Worm (Caenorhabditis elegans) whole organism, mixed stage, embryonic: ENCODE measurements around the gene E04F6.9.

Experiments
- M03D4.4 ChIP-seq: sonication (generic microtip); optimal IDR thresholded peaks from 2 replicates; lab custom pipeline; 2017; ENCODE audit warnings: mild to moderate bottlenecking, missing genetic modification characterization, missing compliant biosample characterization
- bed-3 ChIP-seq: fragments of 200-800 bp; sonication (Bioruptor generic); optimal IDR thresholded peaks from 3 replicates; lab custom pipeline; 2018; ENCODE audit warnings: mild to moderate bottlenecking, missing genetic modification characterization, moderate library complexity, missing compliant biosample characterization
- blmp-1 ChIP-seq: fragments of 150-350 bp; optimal IDR thresholded peaks from 2 replicates; lab custom pipeline; 2014; ENCODE audit warnings: missing biosample characterization, missing genetic modification characterization
- ceh-39 ChIP-seq: fragments of 150-350 bp; optimal IDR thresholded peaks from 2 replicates; lab custom pipeline; 2014; ENCODE audit warnings: missing biosample characterization, missing genetic modification characterization
- ceh-43 ChIP-seq: fragments of 200-800 bp; sonication (Bioruptor generic); optimal IDR thresholded peaks from 2 replicates; lab custom pipeline; 2018; ENCODE audit warnings: mild to moderate bottlenecking, missing genetic modification characterization, moderate library complexity, missing compliant biosample characterization
- ceh-83 ChIP-seq: fragments of 200-800 bp; sonication (Bioruptor generic); optimal IDR thresholded peaks from 2 replicates; lab custom pipeline; 2018; ENCODE audit warnings: mild to moderate bottlenecking, missing genetic modification characterization, missing compliant biosample characterization
- ces-1 ChIP-seq: fragments of 150-350 bp; optimal IDR thresholded peaks from 2 replicates; lab custom pipeline; 2014; ENCODE audit warnings: missing biosample characterization, missing genetic modification reagents, missing genetic modification characterization
- cnd-1 ChIP-seq: fragments of 200-800 bp; sonication (Bioruptor generic); optimal IDR thresholded peaks from 2 replicates; lab custom pipeline; 2018; ENCODE audit warnings: mild to moderate bottlenecking, missing genetic modification characterization, missing compliant biosample characterization
- drap-1 ChIP-seq: fragments of 200-800 bp; sonication (Bioruptor generic); optimal IDR thresholded peaks from 3 replicates; lab custom pipeline; 2018; ENCODE audit warnings: mild to moderate bottlenecking, missing genetic modification characterization, missing compliant biosample characterization
- elt-1 ChIP-seq: sonication (generic microtip); optimal IDR thresholded peaks from 2 replicates; lab custom pipeline; 2017; ENCODE audit warnings: missing genetic modification characterization, mild to moderate bottlenecking, missing compliant biosample characterization, antibody characterized with exemption, moderate library complexity, borderline replicate concordance; ENCODE audit not compliant: insufficient read depth
- elt-3 ChIP-seq: fragments of 150-350 bp; optimal IDR thresholded peaks from 2 replicates; lab custom pipeline; 2014; ENCODE audit warnings: missing biosample characterization, missing genetic modification characterization
- flh-1 ChIP-seq: fragments of 200-800 bp; sonication (Bioruptor generic); optimal IDR thresholded peaks from 2 replicates; lab custom pipeline; 2018; ENCODE audit warnings: mild to moderate bottlenecking, missing genetic modification characterization, moderate library complexity, missing compliant biosample characterization
- ham-2 ChIP-seq: fragments of 200-800 bp; sonication (Bioruptor generic); optimal IDR thresholded peaks from 2 replicates; lab custom pipeline; 2018; ENCODE audit warnings: mild to moderate bottlenecking, missing genetic modification characterization, missing compliant biosample characterization
- hlh-1 ChIP-seq: fragments of 150-350 bp; optimal IDR thresholded peaks from 2 replicates; lab custom pipeline; 2014; ENCODE audit warnings: missing biosample characterization, missing genetic modification reagents, missing genetic modification characterization
- lin-13 ChIP-seq: fragments of 150-350 bp; optimal IDR thresholded peaks from 2 replicates; lab custom pipeline; 2014; ENCODE audit warnings: missing biosample characterization, missing genetic modification characterization
- lin-32 ChIP-seq: fragments of 200-800 bp; sonication (Bioruptor generic); optimal IDR thresholded peaks from 2 replicates; lab custom pipeline; 2018; ENCODE audit warnings: mild to moderate bottlenecking, missing genetic modification characterization, missing compliant biosample characterization
- lsy-2 ChIP-seq: fragments of 150-350 bp; optimal IDR thresholded peaks from 2 replicates; lab custom pipeline; 2014; ENCODE audit warnings: missing biosample characterization, missing genetic modification characterization
- mab-5 ChIP-seq: fragments of 150-350 bp; optimal IDR thresholded peaks from 2 replicates; lab custom pipeline; 2014; ENCODE audit warnings: missing biosample characterization, missing genetic modification characterization
- mep-1 ChIP-seq: fragments of 150-350 bp; optimal IDR thresholded peaks from 2 replicates; lab custom pipeline; 2017; ENCODE audit warnings: missing biosample characterization, missing genetic modification reagents, missing genetic modification characterization, inconsistent platforms
- mls-2 ChIP-seq: sonication (generic microtip); optimal IDR thresholded peaks from 2 replicates; lab custom pipeline; 2016; ENCODE audit warnings: mild to moderate bottlenecking, missing genetic modification characterization, moderate library complexity, missing compliant biosample characterization
- nhr-12 ChIP-seq: fragments of 150-350 bp; optimal IDR thresholded peaks from 2 replicates; lab custom pipeline; 2014; ENCODE audit warnings: missing biosample characterization, missing genetic modification characterization
- nhr-2 ChIP-seq: fragments of 150-350 bp; optimal IDR thresholded peaks from 2 replicates; lab custom pipeline; 2014; ENCODE audit warnings: missing biosample characterization, missing genetic modification characterization
- nhr-237 ChIP-seq: fragments of 150-350 bp; optimal IDR thresholded peaks from 2 replicates; lab custom pipeline; 2014; ENCODE audit warnings: missing biosample characterization, missing genetic modification characterization
- nhr-28 ChIP-seq: fragments of 150-350 bp; optimal IDR thresholded peaks from 2 replicates; lab custom pipeline; 2014; ENCODE audit warnings: missing biosample characterization, missing genetic modification characterization
- nhr-76 ChIP-seq: sonication (generic microtip); optimal IDR thresholded peaks from 2 replicates; lab custom pipeline; 2017; ENCODE audit warnings: missing biosample characterization, missing genetic modification characterization
- pha-4 ChIP-seq: fragments of 150-350 bp; optimal IDR thresholded peaks from 2 replicates; lab custom pipeline; 2018; ENCODE audit warnings: missing biosample characterization, missing genetic modification reagents, missing genetic modification characterization
- sem-2 ChIP-seq: fragments of 200-800 bp; sonication (Bioruptor generic); optimal IDR thresholded peaks from 2 replicates; lab custom pipeline; 2018; ENCODE audit warnings: mild to moderate bottlenecking, missing genetic modification characterization, missing compliant biosample characterization
- snpc-4 ChIP-seq: fragments of 150-350 bp; optimal IDR thresholded peaks from 2 replicates; lab custom pipeline; 2014; ENCODE audit warnings: missing biosample characterization, missing genetic modification characterization
- sptf-1 ChIP-seq: sonication (generic microtip); optimal IDR thresholded peaks from 2 replicates; lab custom pipeline; 2017; ENCODE audit warnings: mild to moderate bottlenecking, missing genetic modification characterization, moderate library complexity, missing compliant biosample characterization
- tbx-8 ChIP-seq: fragments of 200-800 bp; sonication (Bioruptor generic); optimal IDR thresholded peaks from 2 replicates; lab custom pipeline; 2018; ENCODE audit warnings: mild to moderate bottlenecking, missing genetic modification characterization, moderate library complexity, missing compliant biosample characterization
- unc-120 ChIP-seq: sonication (generic microtip); optimal IDR thresholded peaks from 2 replicates; lab custom pipeline; 2017; ENCODE audit warnings: missing genetic modification characterization, missing compliant biosample characterization; ENCODE audit not compliant: poor library complexity, severe bottlenecking
- unc-39 ChIP-seq: fragments of 150-350 bp; optimal IDR thresholded peaks from 2 replicates; lab custom pipeline; 2014; ENCODE audit warnings: missing biosample characterization, missing genetic modification characterization
- unc-62 ChIP-seq: fragments of 150-350 bp; optimal IDR thresholded peaks from 2 replicates; lab custom pipeline; 2014; ENCODE audit warnings: missing biosample characterization, missing genetic modification reagents, missing genetic modification characterization
- zip-8 ChIP-seq: fragments of 150-350 bp; optimal IDR thresholded peaks from 2 replicates; lab custom pipeline; 2014; ENCODE audit warnings: missing biosample characterization, missing genetic modification characterization
- ztf-11 ChIP-seq: fragments of 150-350 bp; optimal IDR thresholded peaks from 2 replicates; lab custom pipeline; 2014; ENCODE audit warnings: missing biosample characterization, missing genetic modification characterization

The E04F6.9 gene

DNA sequence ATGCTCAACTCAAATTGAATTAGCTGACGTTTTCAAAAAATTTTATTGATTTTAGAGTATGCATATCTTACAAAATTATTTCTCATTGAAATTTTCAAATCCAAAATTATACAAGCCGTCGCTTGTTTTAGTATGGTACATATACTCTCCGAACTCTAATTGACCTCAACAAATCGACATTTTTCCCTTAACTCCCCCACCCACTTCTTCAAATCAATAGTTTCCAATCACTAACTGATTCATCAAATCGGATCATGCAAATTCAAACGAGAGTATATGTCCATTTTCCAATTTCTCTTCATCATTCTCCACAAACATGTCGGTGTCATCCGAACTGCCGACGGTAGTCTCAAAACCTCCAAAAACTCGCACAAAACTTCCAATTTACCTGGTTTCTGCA lies 22.8 kb downstream of the E04F6.9 start, which contains the start of gene E04F6.4:
Gene E04F6.4 (plus strand): TSS at position 301 of the 400 bp plus-strand sequence.
- no peak for TF ChIP-seq ces-1 (GFP tag; lab: Kevin White, UChicago)

DNA sequence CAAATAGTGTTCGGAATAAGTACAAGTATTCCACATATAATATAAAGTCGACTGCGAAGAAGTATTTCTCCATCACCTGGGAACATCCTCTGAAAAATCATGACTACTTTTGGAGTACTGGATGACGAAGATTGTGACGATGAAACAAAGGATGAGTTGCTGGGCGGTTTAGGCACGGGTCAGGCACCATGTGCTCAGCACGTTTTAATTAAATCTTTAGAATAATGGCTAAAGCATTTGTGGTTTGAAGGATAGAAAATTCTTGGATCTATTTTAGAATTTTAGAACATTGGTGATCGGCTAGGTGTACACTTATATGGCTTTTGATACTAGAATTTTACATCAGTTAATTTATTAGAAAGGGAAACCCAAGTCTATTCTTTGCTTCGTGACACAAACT lies 24.8 kb downstream of the E04F6.9 start, which contains the start of gene C27H5.6:
Gene C27H5.6 (minus strand): TSS at position 101 of the 400 bp plus-strand sequence.
- TF ChIP-seq snpc-4 (tag; lab: Kevin White, UChicago) (no peak), flh-1 (GFP tag; lab: Kevin White, UChicago) (no peak), elt-3 (tag; lab: Kevin White, UChicago) (no peak), mep-1 (tag; lab: Kevin White, UChicago) (no peak), bed-3 (no peak), elt-1 (no peak)
- TF ChIP-seq, all 35 proteins: peak for 0

DNA sequence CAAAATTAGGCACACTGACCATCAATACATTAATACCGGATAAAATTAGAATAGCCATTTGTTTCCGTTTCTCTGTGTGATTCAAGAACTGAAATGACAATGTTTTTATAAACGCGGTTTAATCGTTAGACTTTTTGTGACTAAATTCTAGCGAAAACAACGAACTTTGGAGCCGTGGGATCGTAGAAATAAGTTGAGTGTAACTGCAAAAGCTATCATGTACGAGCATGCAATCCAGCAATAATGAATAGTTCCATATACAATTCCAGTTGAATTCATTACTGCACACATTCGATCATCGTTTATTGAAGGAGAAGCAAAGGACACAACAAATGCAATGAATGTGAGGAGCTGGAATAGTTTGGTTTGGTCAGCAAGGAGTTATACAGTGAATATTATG lies 25.8 kb downstream of the E04F6.9 start:
- no peak for TF ChIP-seq ceh-43 (GFP tag; lab: Kevin White, UChicago)
- no peak for TF ChIP-seq nhr-237 (tag; lab: Kevin White, UChicago)
- TF ChIP-seq drap-1 = no peak
- TF ChIP-seq ham-2 (GFP tag; lab: Kevin White, UChicago) = no peak
- no peak for TF ChIP-seq zip-8 (tag; lab: Kevin White, UChicago)
- no peak for TF ChIP-seq pha-4
- TF ChIP-seq elt-3 (tag; lab: Kevin White, UChicago) = no peak
- TF ChIP-seq bed-3 = no peak
- no peak for TF ChIP-seq lin-32 (GFP tag; lab: Kevin White, UChicago)
- no peak for TF ChIP-seq unc-62 (GFP tag; lab: Kevin White, UChicago)
- no peak for TF ChIP-seq elt-1
- TF ChIP-seq tbx-8 = no peak
- TF ChIP-seq sptf-1 (tag; lab: Kevin White, UChicago) = no peak
- no peak for TF ChIP-seq ceh-39
- TF ChIP-seq nhr-76 (tag; lab: Kevin White, UChicago) = no peak
- no peak for TF ChIP-seq M03D4.4 (tag; lab: Kevin White, UChicago)
- TF ChIP-seq mls-2 (tag; lab: Kevin White, UChicago) = no peak
- TF ChIP-seq nhr-12 (tag; lab: Kevin White, UChicago) = no peak

DNA sequence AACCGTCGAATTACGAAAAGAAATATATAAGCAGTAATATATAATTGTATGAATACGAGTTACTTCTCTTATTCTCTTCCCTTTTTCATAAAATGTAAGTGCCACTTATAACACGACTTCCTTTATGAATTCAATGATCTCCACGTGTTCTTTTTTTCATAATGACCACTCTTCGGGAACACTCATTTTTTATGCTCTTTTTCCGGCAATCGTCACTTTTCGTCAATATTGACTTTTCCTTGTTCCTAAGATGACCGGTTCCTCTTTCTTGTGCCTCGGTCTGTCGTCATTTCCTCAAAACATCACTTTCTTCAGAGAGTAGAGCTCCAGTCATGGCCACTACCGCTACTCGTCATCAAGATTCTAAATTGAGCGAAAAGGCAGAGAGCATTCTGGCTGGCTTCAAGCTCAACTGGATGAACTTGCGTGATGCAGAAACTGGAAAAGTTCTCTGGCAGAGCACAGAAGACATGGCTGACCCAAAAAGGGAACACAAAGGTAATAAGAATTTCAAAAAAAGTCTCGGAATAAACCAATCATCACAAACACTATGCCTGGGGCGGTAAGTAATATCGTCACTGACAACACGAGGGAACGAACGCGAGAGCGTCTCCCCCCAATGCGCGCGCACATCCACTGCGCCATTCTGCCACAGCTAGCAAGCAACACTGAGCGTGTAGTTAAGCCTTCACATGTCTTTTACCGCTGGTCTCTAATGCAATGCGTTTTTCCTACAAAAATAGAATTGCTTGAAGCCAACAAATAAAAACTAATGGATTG lies 28.3 kb downstream of the E04F6.9 start, which contains the start of gene pdl-1:
Gene pdl-1 (plus strand): TSS at position 309 of the 780 bp plus-strand sequence.
- peak; percentile 21 for TF ChIP-seq elt-1
- no peak for TF ChIP-seq mep-1 (tag; lab: Kevin White, UChicago)
- peak; percentile 78 for TF ChIP-seq tbx-8
- TF ChIP-seq mab-5 (tag; lab: Kevin White, UChicago) = peak; percentile 2
- TF ChIP-seq unc-62 (GFP tag; lab: Kevin White, UChicago) = peak; percentile 45
- TF ChIP-seq sptf-1 (tag; lab: Kevin White, UChicago) = peak; percentile 97
- TF ChIP-seq lsy-2 (tag; lab: Kevin White, UChicago) = peak; percentile 12
- TF ChIP-seq unc-39 (tag; lab: Kevin White, UChicago) = peak; percentile 59
- peak; percentile 94 for TF ChIP-seq ham-2 (GFP tag; lab: Kevin White, UChicago)
- peak; percentile 93 for TF ChIP-seq sem-2
- TF ChIP-seq lin-32 (GFP tag; lab: Kevin White, UChicago) = peak; percentile 93
- peak; percentile 97 for TF ChIP-seq cnd-1 (tag; lab: Kevin White, UChicago)
- peak; percentile 98 for TF ChIP-seq mls-2 (tag; lab: Kevin White, UChicago)
- peak; percentile 55 for TF ChIP-seq lin-13 (tag; lab: Kevin White, UChicago)
- TF ChIP-seq nhr-237 (tag; lab: Kevin White, UChicago) = peak; percentile 21
- no peak for TF ChIP-seq nhr-12 (tag; lab: Kevin White, UChicago)
- TF ChIP-seq elt-3 (tag; lab: Kevin White, UChicago) = no peak
- peak; percentile 96 for TF ChIP-seq M03D4.4 (tag; lab: Kevin White, UChicago)
- no peak for TF ChIP-seq ceh-39
- peak; percentile 92 for TF ChIP-seq bed-3
- TF ChIP-seq snpc-4 (tag; lab: Kevin White, UChicago) = no peak
- no peak for TF ChIP-seq ces-1 (GFP tag; lab: Kevin White, UChicago)
- peak; percentile 90 for TF ChIP-seq flh-1 (GFP tag; lab: Kevin White, UChicago)
- TF ChIP-seq hlh-1 = peak; percentile 74
- peak; percentile 84 for TF ChIP-seq pha-4
- TF ChIP-seq ceh-83 = peak; percentile 98
- TF ChIP-seq nhr-2 (tag; lab: Kevin White, UChicago) = no peak
- peak; percentile 5 for TF ChIP-seq blmp-1 (tag; lab: Kevin White, UChicago)
- TF ChIP-seq unc-120 = peak; percentile 91
- peak; percentile 91 for TF ChIP-seq ceh-43 (GFP tag; lab: Kevin White, UChicago)
- TF ChIP-seq nhr-28 (tag; lab: Kevin White, UChicago) = peak; percentile 43
- peak; percentile 98 for TF ChIP-seq drap-1
- TF ChIP-seq nhr-76 (tag; lab: Kevin White, UChicago) = peak; percentile 67
- peak; percentile 60 for TF ChIP-seq ztf-11
- TF ChIP-seq zip-8 (tag; lab: Kevin White, UChicago) = no peak
- TF ChIP-seq, all 35 proteins: peak for 27
